Worm (Caenorhabditis elegans) whole organism, L4 larva: ENCODE data around the gene gos-28.

Experiments used
- F37D6.2 ChIP-seq: sonication (generic microtip); optimal IDR thresholded peaks from 2 replicates; lab custom pipeline; 2016; ENCODE audit warnings: mild to moderate bottlenecking, missing genetic modification characterization, missing compliant biosample characterization
- F44E2.7 ChIP-seq: fragments of 200-800 bp; sonication (Bioruptor generic); IDR thresholded peaks from 2 replicates; pipeline ENCODE4 v2.1.2; 2022; ENCODE audit warnings: missing genetic modification characterization, missing compliant biosample characterization
- Y48G9A.11 ChIP-seq: fragments of 200-800 bp; sonication (Bioruptor generic); IDR thresholded peaks from 2 replicates; pipeline ENCODE4 v1.3.6; 2022; ENCODE audit warnings: missing genetic modification reagents, missing genetic modification characterization, missing compliant biosample characterization
- Y5F2A.4 ChIP-seq: fragments of 200-800 bp; sonication (Bioruptor generic); optimal IDR thresholded peaks from 2 replicates; lab custom pipeline; 2018; ENCODE audit warnings: mild to moderate bottlenecking, missing genetic modification characterization, missing compliant biosample characterization
- ZK546.5 ChIP-seq, 2 experiments: sonication (generic microtip); optimal IDR thresholded peaks; 2 replicates each; lab custom pipeline; 2017; ENCODE audit warnings: missing biosample characterization in 2 of 2, missing genetic modification characterization in 2 of 2
- aha-1 ChIP-seq: fragments of 150-350 bp; peaks from one replicate; lab custom pipeline; 2014; ENCODE audit warnings: missing biosample characterization, missing genetic modification characterization
- attf-4 ChIP-seq: sonication (generic microtip); optimal IDR thresholded peaks from 3 replicates; lab custom pipeline; 2017; ENCODE audit warnings: missing biosample characterization, missing genetic modification characterization
- ceh-44 ChIP-seq: fragments of 200-800 bp; sonication (Bioruptor generic); IDR thresholded peaks from 2 replicates; pipeline ENCODE4 v1.3.6; 2022; ENCODE audit warnings: missing genetic modification reagents, missing genetic modification characterization, missing compliant biosample characterization
- ceh-62 ChIP-seq: sonication (generic microtip); optimal IDR thresholded peaks from 2 replicates; lab custom pipeline; 2017; ENCODE audit warnings: missing biosample characterization, missing genetic modification characterization
- ces-1 ChIP-seq: fragments of 150-350 bp; sonication (generic microtip); optimal IDR thresholded peaks from 4 replicates; lab custom pipeline; 2014; ENCODE audit warnings: missing biosample characterization, missing genetic modification reagents, missing genetic modification characterization
- cey-2 ChIP-seq: sonication (generic microtip); optimal IDR thresholded peaks from 3 replicates; lab custom pipeline; 2017; ENCODE audit warnings: missing genetic modification characterization, mild to moderate bottlenecking, missing compliant biosample characterization, antibody characterized with exemption, borderline replicate concordance; ENCODE audit not compliant: insufficient read depth
- daf-16 ChIP-seq, 3 experiments: sonication (generic microtip); optimal IDR thresholded peaks; 2 replicates each; lab custom pipeline; 2016 to 2017; ENCODE audit warnings: missing genetic modification characterization in 3 of 3, missing genetic modification reagents in 3 of 3, mild to moderate bottlenecking in 2 of 3, missing compliant biosample characterization in 2 of 3, missing biosample characterization in 1 of 3, moderate library complexity in 1 of 3
- daf-19 ChIP-seq: fragments of 200-800 bp; sonication (Bioruptor generic); conservative IDR thresholded peaks from 2 replicates; pipeline ENCODE4 v1.3.6; 2022; ENCODE audit warnings: missing genetic modification characterization, missing compliant biosample characterization
- dmd-8 ChIP-seq: fragments of 200-800 bp; sonication (Bioruptor generic); IDR thresholded peaks from 2 replicates; pipeline ENCODE4 v1.3.6; 2022; ENCODE audit warnings: missing genetic modification characterization, missing compliant biosample characterization
- dmd-9 ChIP-seq: fragments of 200-800 bp; sonication (Bioruptor generic); IDR thresholded peaks from 2 replicates; pipeline ENCODE4 v1.3.6; 2022; ENCODE audit warnings: missing genetic modification reagents, missing genetic modification characterization, missing compliant biosample characterization
- duxl-1 ChIP-seq: sonication (generic microtip); optimal IDR thresholded peaks from 2 replicates; lab custom pipeline; 2016; ENCODE audit warnings: mild to moderate bottlenecking, missing genetic modification characterization, moderate library complexity, missing compliant biosample characterization; ENCODE audit not compliant: poor library complexity
- dve-1 ChIP-seq: sonication (generic microtip); optimal IDR thresholded peaks from 2 replicates; lab custom pipeline; 2017; ENCODE audit warnings: antibody characterized with exemption, mild to moderate bottlenecking, missing genetic modification characterization, missing compliant biosample characterization; ENCODE audit not compliant: insufficient read depth
- hlh-30 ChIP-seq: sonication (generic microtip); optimal IDR thresholded peaks from 2 replicates; lab custom pipeline; 2017; ENCODE audit warnings: antibody characterized with exemption, mild to moderate bottlenecking, missing genetic modification characterization, missing compliant biosample characterization; ENCODE audit not compliant: insufficient read depth
- hmg-1.1 ChIP-seq: fragments of 200-800 bp; sonication (Bioruptor generic); IDR thresholded peaks from 2 replicates; pipeline ENCODE4 v1.3.6; 2022; ENCODE audit warnings: missing genetic modification reagents, missing genetic modification characterization, missing compliant biosample characterization
- lin-38 ChIP-seq: fragments of 200-800 bp; sonication (Bioruptor generic); IDR thresholded peaks from 2 replicates; pipeline ENCODE4 v1.3.6; 2022; ENCODE audit warnings: missing genetic modification reagents, missing genetic modification characterization, missing compliant biosample characterization
- madf-5 ChIP-seq, 2 experiments: fragments of 200-800 bp; sonication (Bioruptor generic); IDR thresholded peaks; 2 replicates each; pipeline ENCODE4 v1.3.6; 2022; ENCODE audit warnings: missing compliant biosample characterization in 2 of 2, missing genetic modification characterization in 2 of 2
- mxl-3 ChIP-seq: fragments of 200-800 bp; sonication (Bioruptor generic); optimal IDR thresholded peaks from 2 replicates; lab custom pipeline; 2018; ENCODE audit warnings: mild to moderate bottlenecking, missing genetic modification characterization, missing compliant biosample characterization
- nhr-10 ChIP-seq: fragments of 150-350 bp; optimal IDR thresholded peaks from 2 replicates; lab custom pipeline; 2014; ENCODE audit warnings: missing biosample characterization, missing genetic modification characterization
- nhr-11 ChIP-seq: fragments of 150-350 bp; optimal IDR thresholded peaks from 2 replicates; lab custom pipeline; 2014; ENCODE audit warnings: missing biosample characterization, missing genetic modification characterization
- nhr-41 ChIP-seq: fragments of 200-800 bp; sonication (Bioruptor generic); IDR thresholded peaks from 2 replicates; pipeline ENCODE4 v1.3.6; 2022; ENCODE audit warnings: missing genetic modification reagents, missing genetic modification characterization, missing compliant biosample characterization
- nhr-42 ChIP-seq: fragments of 200-800 bp; sonication (Bioruptor generic); IDR thresholded peaks from 2 replicates; pipeline ENCODE4 v1.3.6; 2022; ENCODE audit warnings: missing genetic modification characterization, missing compliant biosample characterization
- nhr-77 ChIP-seq: fragments of 150-350 bp; optimal IDR thresholded peaks from 2 replicates; lab custom pipeline; 2014; ENCODE audit warnings: missing biosample characterization, missing genetic modification characterization
- pha-4 ChIP-seq, 2 experiments: fragments of 150-350 bp in 1 of 2; fragments of 200-800 bp in 1 of 2; sonication (Bioruptor generic) in 1 of 2; IDR thresholded peaks in 1 of 2; optimal IDR thresholded peaks in 1 of 2; 2 replicates each; pipeline versions ENCODE4 v1.3.6 to Lab custom; 2014 to 2022; ENCODE audit warnings: missing genetic modification characterization in 2 of 2, missing genetic modification reagents in 2 of 2, missing biosample characterization in 1 of 2, missing compliant biosample characterization in 1 of 2
- php-3 ChIP-seq: fragments of 200-800 bp; sonication (Bioruptor generic); IDR thresholded peaks from 2 replicates; pipeline ENCODE4 v1.3.6; 2022; ENCODE audit warnings: missing genetic modification reagents, missing genetic modification characterization, missing compliant biosample characterization
- pqm-1 ChIP-seq: sonication (generic microtip); optimal IDR thresholded peaks from 2 replicates; lab custom pipeline; 2017; ENCODE audit warnings: missing biosample characterization, missing genetic modification characterization
- rbr-2 ChIP-seq: sonication (generic microtip); optimal IDR thresholded peaks from 2 replicates; lab custom pipeline; 2016; ENCODE audit warnings: missing genotype, missing genetic modification characterization, missing compliant biosample characterization
- set-16 ChIP-seq: fragments of 200-800 bp; sonication (Bioruptor generic); IDR thresholded peaks from 2 replicates; pipeline ENCODE4 v1.3.6; 2022; ENCODE audit warnings: missing genetic modification reagents, missing genetic modification characterization, missing compliant biosample characterization
- skn-1 ChIP-seq: fragments of 150-350 bp; optimal IDR thresholded peaks from 2 replicates; lab custom pipeline; 2014; ENCODE audit warnings: missing biosample characterization, missing genetic modification characterization
- tag-97 ChIP-seq: fragments of 200-800 bp; sonication (Bioruptor generic); IDR thresholded peaks from 2 replicates; pipeline ENCODE4 v1.3.6; 2022; ENCODE audit warnings: missing genetic modification characterization, missing compliant biosample characterization
- tra-1 ChIP-seq: fragments of 200-800 bp; sonication (Bioruptor generic); IDR thresholded peaks from 2 replicates; pipeline ENCODE4 v1.3.6; 2022; ENCODE audit warnings: missing genetic modification reagents, missing genetic modification characterization, missing compliant biosample characterization
- unc-62 ChIP-seq, 3 experiments: fragments of 150-350 bp in 1 of 3; sonication (generic microtip); optimal IDR thresholded peaks in 2 of 3; peaks in 1 of 3; 1 replicate in 1 of 3; 2 replicates in 2 of 3; lab custom pipeline; 2014 to 2017; ENCODE audit warnings: missing biosample characterization in 3 of 3, missing genetic modification characterization in 3 of 3, missing genetic modification reagents in 3 of 3, missing genotype in 1 of 3
- vab-7 ChIP-seq: fragments of 200-800 bp; sonication (Bioruptor generic); IDR thresholded peaks from 2 replicates; pipeline ENCODE4 v1.3.6; 2022; ENCODE audit warnings: missing genetic modification reagents, missing genetic modification characterization, missing compliant biosample characterization
- zfp-2 ChIP-seq: sonication (generic microtip); optimal IDR thresholded peaks from 2 replicates; lab custom pipeline; 2016; ENCODE audit warnings: mild to moderate bottlenecking, missing genetic modification characterization, missing compliant biosample characterization
- zfp-3 ChIP-seq: fragments of 200-800 bp; sonication (Bioruptor generic); conservative IDR thresholded peaks from 2 replicates; pipeline ENCODE4 v1.3.6; 2022; ENCODE audit warnings: missing genetic modification reagents, missing genetic modification characterization, missing compliant biosample characterization
- zip-11 ChIP-seq: fragments of 200-800 bp; sonication (Bioruptor generic); IDR thresholded peaks from 2 replicates; pipeline ENCODE4 v1.3.6; 2022; ENCODE audit warnings: missing genetic modification characterization, missing compliant biosample characterization
- ztf-7 ChIP-seq: fragments of 150-350 bp; optimal IDR thresholded peaks from 2 replicates; lab custom pipeline; 2014; ENCODE audit warnings: missing biosample characterization, missing genetic modification characterization

Gene gos-28

ce11 chrIII:7353871-7354270 is 4.9 kb upstream of the gos-28 start, which contains the start of gene F08F8.9:
F08F8.9 (minus strand) TSS chrIII:7353971.
- no peak for TF ChIP-seq cey-2 (tag; lab: Kevin White, UChicago)
- TF ChIP-seq dve-1 (tag; lab: Kevin White, UChicago), result peak; percentile 35
- no peak for TF ChIP-seq hlh-30 (tag; lab: Kevin White, UChicago)
- no peak for TF ChIP-seq Y5F2A.4 (GFP tag; lab: Kevin White, UChicago)
- TF ChIP-seq duxl-1 (tag; lab: Kevin White, UChicago), result no peak
- TF ChIP-seq rbr-2 (tag; lab: Kevin White, UChicago), result no peak
- peak; percentile 81 for TF ChIP-seq aha-1
- TF ChIP-seq set-16 (GFP tag; lab: Robert Waterston, UW), result no peak
- TF ChIP-seq vab-7, result no peak
- TF ChIP-seq, all 104 proteins: peak for 2

- TF ChIP-seq Y48G9A.11 (no peak), aha-1 (no peak), daf-16 (GFP tag; optimal IDR thresholded peaks at IDR 0.05; lab: Kevin White, UChicago) (no peak), daf-16 (tag; optimal IDR thresholded peaks at IDR 0.05; lab: Kevin White, UChicago) (peak; percentile 7), ZK546.5 (tag; optimal IDR thresholded peaks at IDR 0.05; lab: Kevin White, UChicago) (no peak), ceh-62 (tag; lab: Kevin White, UChicago) (no peak)
Measured at ce11 chrIII:7347049-7347448, 1.9 kb downstream of the gos-28 start, which contains the start of gene F08F8.7. F08F8.7 (minus strand) TSS chrIII:7347149.

- TF ChIP-seq tra-1 (GFP tag; lab: Robert Waterston, UW), result no peak
- no peak for TF ChIP-seq zip-11 (GFP tag; lab: Robert Waterston, UW)
- no peak for TF ChIP-seq dmd-9 (GFP tag; lab: Robert Waterston, UW)
- no peak for TF ChIP-seq pqm-1 (tag; lab: Kevin White, UChicago)
- no peak for TF ChIP-seq unc-62 (GFP tag; optimal IDR thresholded peaks at IDR 0.05 in 1 of 2; lab: Kevin White, UChicago)
- TF ChIP-seq unc-62 (tag; optimal IDR thresholded peaks at IDR 0.05; lab: Kevin White, UChicago), result no peak
- no peak for TF ChIP-seq ztf-7 (tag; lab: Kevin White, UChicago)
- TF ChIP-seq pha-4 (GFP tag; IDR thresholded peaks at IDR 0.05; lab: Robert Waterston, UW), result no peak
- TF ChIP-seq pha-4 (tag; optimal IDR thresholded peaks at IDR 0.05; lab: Kevin White, UChicago), result no peak
- no peak for TF ChIP-seq mxl-3 (GFP tag; lab: Kevin White, UChicago)
- no peak for TF ChIP-seq tag-97 (GFP tag; lab: Robert Waterston, UW)
- TF ChIP-seq attf-4 (tag; lab: Kevin White, UChicago), result no peak
- TF ChIP-seq ZK546.5 (tag; optimal IDR thresholded peaks at IDR 0.05; lab: Kevin White, UChicago), result no peak
- no peak for TF ChIP-seq F37D6.2
- TF ChIP-seq zfp-2 (tag; lab: Kevin White, UChicago), result no peak
- no peak for TF ChIP-seq php-3
- TF ChIP-seq nhr-10 (tag; lab: Kevin White, UChicago), result no peak
- TF ChIP-seq dmd-8 (GFP tag; lab: Robert Waterston, UW), result no peak
Measured at ce11 chrIII:7343389-7343788, 5.6 kb downstream of the gos-28 start, which contains the start of gene F08F8.6. F08F8.6 (plus strand) TSS chrIII:7343689.

ce11 chrIII:7339138-7339537 is 9.8 kb downstream of the gos-28 start:
- no peak for TF ChIP-seq duxl-1 (tag; lab: Kevin White, UChicago)
- no peak for TF ChIP-seq ceh-44 (GFP tag; lab: Robert Waterston, UW)
- no peak for TF ChIP-seq F44E2.7
- no peak for TF ChIP-seq lin-38 (GFP tag; lab: Robert Waterston, UW)
- no peak for TF ChIP-seq ceh-62 (tag; lab: Kevin White, UChicago)
- no peak for TF ChIP-seq pha-4 (GFP tag; IDR thresholded peaks at IDR 0.05; lab: Robert Waterston, UW)
- no peak for TF ChIP-seq pha-4 (tag; optimal IDR thresholded peaks at IDR 0.05; lab: Kevin White, UChicago)
- no peak for TF ChIP-seq hlh-30 (tag; lab: Kevin White, UChicago)
- no peak for TF ChIP-seq hmg-1.1 (GFP tag; lab: Robert Waterston, UW)
- no peak for TF ChIP-seq ces-1 (GFP tag; lab: Kevin White, UChicago)
- TF ChIP-seq zfp-2 (tag; lab: Kevin White, UChicago), result no peak
- no peak for TF ChIP-seq nhr-11
- TF ChIP-seq skn-1 (tag; lab: Kevin White, UChicago), result no peak
- TF ChIP-seq pqm-1 (tag; lab: Kevin White, UChicago), result no peak
- no peak for TF ChIP-seq zfp-3 (GFP tag; lab: Robert Waterston, UW)
- TF ChIP-seq daf-19, result no peak
- TF ChIP-seq madf-5 (GFP tag; IDR thresholded peaks at IDR 0.05; lab: Robert Waterston, UW), result no peak
- no peak for TF ChIP-seq mxl-3 (GFP tag; lab: Kevin White, UChicago)
- TF ChIP-seq nhr-77 (tag; lab: Kevin White, UChicago), result no peak
- TF ChIP-seq nhr-42 (GFP tag; lab: Robert Waterston, UW), result no peak
- no peak for TF ChIP-seq nhr-41
- TF ChIP-seq, all 104 proteins: peak for 0
